Worm (Caenorhabditis elegans): ENCODE data around the gene Y37H2C.4.

DNA sequence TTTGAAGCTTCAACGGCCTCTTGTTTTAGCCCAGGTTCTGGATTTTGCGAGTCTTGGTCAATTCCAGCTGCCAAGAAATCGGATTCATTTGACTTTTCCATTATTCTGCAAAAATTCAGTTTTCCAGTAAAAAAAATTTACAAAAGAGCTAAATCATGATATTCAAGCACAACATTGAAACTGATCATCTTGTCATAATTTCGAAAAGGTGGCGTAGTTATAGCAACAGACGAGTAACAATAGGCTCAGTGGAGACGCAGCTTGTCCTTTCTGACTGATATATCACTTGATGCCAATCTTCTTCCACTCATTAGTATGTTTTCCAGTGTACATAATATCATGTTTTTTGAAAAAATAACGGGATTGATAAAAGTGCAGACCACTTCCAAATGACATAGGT lies 1.8 kb upstream of the Y37H2C.4 start, which contains the start of gene fbxa-213:
- TF ChIP-seq ceh-82 (tag; optimal IDR thresholded peaks at IDR 0.05), result no peak
- no peak for TF ChIP-seq unc-62 (GFP tag; optimal IDR thresholded peaks at IDR 0.05)
- no peak for TF ChIP-seq aly-2 (tag; optimal IDR thresholded peaks at IDR 0.05)
- TF ChIP-seq R02D3.7 (tag; optimal IDR thresholded peaks at IDR 0.05), result no peak
- no peak for TF ChIP-seq pha-4 (tag; optimal IDR thresholded peaks at IDR 0.05)
- TF ChIP-seq mdl-1 (tag; optimal IDR thresholded peaks at IDR 0.05), result no peak
